Worm (Caenorhabditis elegans) whole organism, L4/young adult: ENCODE results near the gene T20D4.11.

ENCODE experiments used
- W03F9.2 ChIP-seq: fragments of 150-350 bp; optimal IDR thresholded peaks from 2 replicates; lab custom pipeline; 2014; ENCODE audit warnings: missing biosample characterization, missing genetic modification characterization
- him-1 ChIP-seq: sonication (generic microtip); optimal IDR thresholded peaks from 2 replicates; lab custom pipeline; 2016; ENCODE audit warnings: missing genotype, missing genetic modification reagents, missing genetic modification characterization, missing compliant biosample characterization

DNA sequence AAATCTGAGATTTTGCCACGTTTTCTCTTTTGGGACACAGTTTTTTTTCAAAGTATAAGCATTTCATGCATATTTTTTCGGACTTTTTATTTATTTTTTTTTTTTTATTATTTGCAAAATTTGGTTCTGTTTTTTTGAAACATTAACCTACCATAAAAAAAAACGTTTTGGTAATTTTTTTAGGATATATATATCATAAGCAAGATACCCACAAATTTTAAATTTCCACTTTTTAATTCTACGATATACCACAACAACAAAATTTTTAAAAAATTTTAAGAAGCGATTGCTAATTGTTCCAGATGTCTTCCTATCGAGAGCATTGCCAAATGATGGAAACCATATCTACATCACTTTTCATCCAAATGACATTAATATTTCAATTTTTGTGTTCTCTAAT is 30.2 kb downstream of the T20D4.11 start, which contains the start of gene srab-20:
- TF ChIP-seq W03F9.2 (tag; lab: Kevin White, UChicago) (no peak), him-1 (tag; lab: Kevin White, UChicago) (no peak)
